Worm (Caenorhabditis elegans) whole organism, L1 larva: ENCODE results near the gene oat-1.
A peak's percentile ranks its signal among the peaks of the same experiment; 100 is the strongest.

Source experiments
- egl-27 ChIP-seq, 2 experiments: fragments of 150-350 bp in 1 of 2; sonication (generic microtip); optimal IDR thresholded peaks; 3 replicates each; lab custom pipeline; 2017 to 2018; ENCODE audit warnings: missing biosample characterization in 2 of 2, missing genetic modification characterization in 2 of 2, missing genetic modification reagents in 2 of 2
- elt-2 ChIP-seq: sonication (generic microtip); optimal IDR thresholded peaks from 2 replicates; lab custom pipeline; 2016; ENCODE audit warnings: missing genetic modification characterization, mild to moderate bottlenecking, inconsistent platforms, missing compliant biosample characterization, missing genetic modification reagents
- jun-1 ChIP-seq: fragments of 150-350 bp; optimal IDR thresholded peaks from 2 replicates; lab custom pipeline; 2014; ENCODE audit warnings: missing biosample characterization, missing genetic modification reagents, missing genetic modification characterization
- mdl-1 ChIP-seq, 2 experiments: fragments of 150-350 bp; optimal IDR thresholded peaks; 2 replicates each; lab custom pipeline; 2014 to 2017; ENCODE audit warnings: missing biosample characterization in 2 of 2, missing genetic modification characterization in 2 of 2, inconsistent platforms in 1 of 2
- skn-1 ChIP-seq: fragments of 150-350 bp; optimal IDR thresholded peaks from 2 replicates; lab custom pipeline; 2014; ENCODE audit warnings: missing biosample characterization, missing genetic modification characterization
- snpc-4 ChIP-seq: fragments of 150-350 bp; optimal IDR thresholded peaks from 2 replicates; lab custom pipeline; 2014; ENCODE audit warnings: missing biosample characterization, missing genetic modification characterization

DNA sequence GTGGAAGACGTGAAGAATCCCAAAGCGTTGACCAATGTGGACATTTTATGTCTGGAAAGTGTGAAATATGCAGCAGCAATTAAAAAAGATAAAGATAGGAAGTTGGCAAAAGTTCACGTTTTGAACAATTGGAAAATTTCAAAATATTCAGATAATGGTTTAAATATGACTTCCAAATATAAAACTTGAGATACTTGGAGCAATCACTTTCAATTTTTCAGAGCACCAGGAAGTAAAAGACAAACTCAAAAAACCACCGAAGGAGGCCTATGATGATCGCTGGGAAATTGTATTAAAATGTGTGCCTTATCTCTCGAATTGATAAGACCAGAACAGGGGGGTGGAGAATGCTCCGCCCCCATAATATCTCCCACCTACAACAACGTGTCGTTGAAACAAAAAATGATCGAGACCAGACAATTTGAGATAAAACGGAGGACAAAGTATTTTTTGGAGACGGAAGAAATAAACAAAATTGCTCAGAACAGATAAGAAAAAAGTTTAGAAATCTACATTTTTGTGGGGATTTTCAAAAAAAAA is 20.6 kb downstream of the oat-1 start, which contains the start of gene eppl-1:
- TF ChIP-seq snpc-4 (tag; lab: Kevin White, UChicago) = no peak
- TF ChIP-seq egl-27 (tag; optimal IDR thresholded peaks at IDR 0.05; lab: Kevin White, UChicago) = no peak
- TF ChIP-seq mdl-1 (tag; optimal IDR thresholded peaks at IDR 0.05; lab: Kevin White, UChicago) = no peak
- no peak for TF ChIP-seq skn-1
- no peak for TF ChIP-seq jun-1 (tag; lab: Kevin White, UChicago)
- peak; percentile 92 for TF ChIP-seq elt-2 (tag; lab: Kevin White, UChicago)
